Fruit fly (Drosophila melanogaster): ENCODE results near the gene CG32751.

The CG32751 gene

DNA sequence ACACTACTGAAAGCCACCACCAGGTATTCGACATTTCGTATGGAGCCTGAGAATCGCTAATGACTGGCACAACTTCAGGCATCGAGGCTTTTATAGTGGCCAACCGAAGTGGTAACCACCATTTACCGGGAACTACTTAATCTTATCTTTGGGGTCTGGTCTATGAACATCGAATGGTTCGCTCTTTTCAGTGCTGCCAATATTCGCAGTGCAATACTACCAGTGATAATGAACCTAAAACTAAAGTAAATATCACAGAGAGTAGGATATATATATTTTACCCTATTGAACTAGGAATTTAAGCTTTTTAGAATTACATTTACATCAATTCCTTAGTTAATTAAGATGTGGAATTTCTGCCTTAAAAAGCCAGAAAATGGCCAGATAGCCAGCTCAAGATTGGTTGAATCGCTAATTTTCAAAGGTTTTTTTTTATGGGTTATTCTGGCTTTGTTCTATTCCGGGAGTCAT is 4.1 kb upstream of the CG32751 start, which contains the start of gene vanin-like:
TSS of gene vanin-like (minus strand) at position 51 of the 471 bp plus-strand sequence.
- TF ChIP-seq Hr4 (GFP tag; optimal IDR thresholded peaks at IDR 0.05) (no peak), CG8319 (GFP tag; optimal IDR thresholded peaks at IDR 0.05) (no peak), vri (GFP tag; optimal IDR thresholded peaks at IDR 0.05) (no peak), CG15336 (GFP tag; IDR thresholded peaks at IDR 0.05) (no peak), Hr38 (GFP tag; optimal IDR thresholded peaks at IDR 0.05) (no peak), CG11902 (GFP tag; optimal IDR thresholded peaks at IDR 0.05) (no peak), Sox102F (GFP tag; optimal IDR thresholded peaks at IDR 0.05) (no peak), net (GFP tag; optimal IDR thresholded peaks at IDR 0.05) (no peak), fd59A (GFP tag; optimal IDR thresholded peaks at IDR 0.05) (no peak), topi (GFP tag; optimal IDR thresholded peaks at IDR 0.05) (no peak), lz (GFP tag; optimal IDR thresholded peaks at IDR 0.05) (no peak), esn (GFP tag; optimal IDR thresholded peaks at IDR 0.05) (no peak), dsx (GFP tag; optimal IDR thresholded peaks at IDR 0.05; ENCODE audit: poor library complexity, severe bottlenecking) (no peak), CG6276 (GFP tag; optimal IDR thresholded peaks at IDR 0.05) (no peak), CG6854 (GFP tag; optimal IDR thresholded peaks at IDR 0.05) (no peak), dac (GFP tag; optimal IDR thresholded peaks at IDR 0.05) (no peak), acj6 (GFP tag; optimal IDR thresholded peaks at IDR 0.05) (no peak), Gug (GFP tag; IDR thresholded peaks at IDR 0.05) (no peak)

DNA sequence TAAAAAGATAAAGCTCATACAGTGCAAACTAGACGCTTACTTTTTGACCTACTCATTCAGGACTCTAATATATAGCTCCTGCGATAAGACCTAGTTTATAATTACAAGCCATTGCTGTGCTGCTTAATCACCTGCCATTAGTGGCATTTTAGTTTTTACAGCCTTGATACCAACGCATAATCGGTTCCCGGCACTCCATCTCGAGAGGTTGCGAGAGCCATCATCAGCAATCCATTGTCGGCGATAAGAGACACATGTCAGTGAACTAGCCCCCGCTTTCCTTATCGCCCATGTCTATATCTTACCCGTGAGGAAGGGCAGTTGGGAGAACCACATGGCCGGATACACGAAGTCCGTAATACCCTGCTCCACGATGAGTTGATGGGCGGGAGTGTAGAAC is 3.0 kb upstream of the CG32751 start:
- TF ChIP-seq CG10631 (GFP tag; optimal IDR thresholded peaks at IDR 0.05) (no peak), Eip78C (GFP tag) (no peak), CG31627 (GFP tag; optimal IDR thresholded peaks at IDR 0.05) (no peak), Sox14 (GFP tag; optimal IDR thresholded peaks at IDR 0.05) (no peak), CG4318 (GFP tag; optimal IDR thresholded peaks at IDR 0.05) (no peak), acj6 (GFP tag; optimal IDR thresholded peaks at IDR 0.05) (no peak), cyc (GFP tag; optimal IDR thresholded peaks at IDR 0.05) (no peak), CG15336 (GFP tag; IDR thresholded peaks at IDR 0.05) (no peak), salr (GFP tag; optimal IDR thresholded peaks at IDR 0.05) (no peak), Lpt (GFP tag; optimal IDR thresholded peaks at IDR 0.05) (no peak), pdm3 (GFP tag; optimal IDR thresholded peaks at IDR 0.05) (no peak), CG7368 (GFP tag; optimal IDR thresholded peaks at IDR 0.05) (no peak), CG6792 (GFP tag; optimal IDR thresholded peaks at IDR 0.05) (no peak), Eip75B (GFP tag; optimal IDR thresholded peaks at IDR 0.05) (no peak), Ets21C (GFP tag; optimal IDR thresholded peaks at IDR 0.05) (no peak), dac (GFP tag; optimal IDR thresholded peaks at IDR 0.05) (no peak), CG6276 (GFP tag; optimal IDR thresholded peaks at IDR 0.05) (no peak), CG1621 (tag; optimal IDR thresholded peaks at IDR 0.05) (no peak)

DNA sequence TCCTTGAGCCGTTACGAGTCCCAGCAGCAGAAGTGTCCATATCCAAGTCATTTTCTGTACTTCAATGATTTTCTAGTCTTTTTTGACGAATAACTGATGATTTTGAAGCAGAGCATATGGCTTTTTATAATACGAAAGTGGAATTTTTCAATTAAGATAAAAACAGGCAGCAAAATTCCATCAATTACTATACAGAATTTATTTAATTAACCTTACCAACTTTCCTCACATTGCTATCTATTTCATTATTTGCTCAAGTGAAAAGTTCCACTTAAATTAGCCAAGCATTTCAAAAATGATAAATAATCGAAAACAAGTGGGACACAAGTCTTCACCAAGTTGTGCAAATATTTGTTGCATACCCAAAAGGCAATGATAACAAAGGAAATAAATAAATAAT is 1.3 kb upstream of the CG32751 start, which contains the start of gene CG43090:
TSS of gene CG43090 (minus strand) at position 101 of the 400 bp plus-strand sequence.
- no peak for TF ChIP-seq CG6792 (GFP tag; optimal IDR thresholded peaks at IDR 0.05)
- no peak for TF ChIP-seq CG10669 (GFP tag; optimal IDR thresholded peaks at IDR 0.05)
- no peak for TF ChIP-seq lz (GFP tag; optimal IDR thresholded peaks at IDR 0.05)
- no peak for TF ChIP-seq Sox102F (GFP tag; optimal IDR thresholded peaks at IDR 0.05)
- no peak for TF ChIP-seq CG7368 (GFP tag; optimal IDR thresholded peaks at IDR 0.05)
- TF ChIP-seq Eip93F (GFP tag; optimal IDR thresholded peaks at IDR 0.05), result no peak
- no peak for TF ChIP-seq Eip78C (GFP tag)
- no peak for TF ChIP-seq acj6 (GFP tag; optimal IDR thresholded peaks at IDR 0.05)
- no peak for TF ChIP-seq Hr4 (GFP tag; optimal IDR thresholded peaks at IDR 0.05)
- TF ChIP-seq topi (GFP tag; optimal IDR thresholded peaks at IDR 0.05), result no peak
- no peak for TF ChIP-seq Sox14 (GFP tag; optimal IDR thresholded peaks at IDR 0.05)
- TF ChIP-seq CG6163 (GFP tag; IDR thresholded peaks at IDR 0.05), result no peak
- no peak for TF ChIP-seq net (GFP tag; optimal IDR thresholded peaks at IDR 0.05)
- no peak for TF ChIP-seq CG11762 (GFP tag; optimal IDR thresholded peaks at IDR 0.05; ENCODE audit: insufficient read depth)
- TF ChIP-seq dac (GFP tag; optimal IDR thresholded peaks at IDR 0.05), result no peak

DNA sequence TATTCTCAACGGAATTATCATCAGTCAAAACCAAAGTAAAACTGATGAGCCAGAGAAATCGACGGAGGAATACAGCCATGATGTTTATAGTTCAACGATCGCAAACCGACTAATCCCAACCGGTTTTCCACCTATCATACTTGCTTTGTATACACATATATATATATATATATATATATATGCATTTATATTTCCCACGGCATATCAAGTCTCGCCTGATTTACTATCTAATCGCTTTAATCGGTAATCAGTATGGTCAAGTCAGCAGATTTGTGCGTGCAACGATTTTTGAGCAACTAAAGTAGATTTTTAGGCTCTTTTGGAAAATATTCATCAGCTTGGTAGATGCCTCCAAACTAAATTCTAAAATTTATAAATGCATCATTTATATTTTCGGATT is 2.1 kb downstream of the CG32751 start, which contains the start of gene CG32750:
TSS of gene CG32750 (minus strand) at position 101 of the 400 bp plus-strand sequence.
- TF ChIP-seq Met (GFP tag; optimal IDR thresholded peaks at IDR 0.05), result no peak
- TF ChIP-seq fd85E (GFP tag; optimal IDR thresholded peaks at IDR 0.05), result no peak
- no peak for TF ChIP-seq cyc (GFP tag; optimal IDR thresholded peaks at IDR 0.05)
- TF ChIP-seq CG8632 (GFP tag; optimal IDR thresholded peaks at IDR 0.05), result no peak
- no peak for TF ChIP-seq Sox14 (GFP tag; optimal IDR thresholded peaks at IDR 0.05)
- TF ChIP-seq CG34406 (GFP tag; optimal IDR thresholded peaks at IDR 0.05), result no peak
- no peak for TF ChIP-seq CG11294 (GFP tag; IDR thresholded peaks at IDR 0.05)
- no peak for TF ChIP-seq CG9139 (GFP tag; optimal IDR thresholded peaks at IDR 0.05)
- no peak for TF ChIP-seq CG1621 (tag; optimal IDR thresholded peaks at IDR 0.05)
- no peak for TF ChIP-seq Sox102F (GFP tag; optimal IDR thresholded peaks at IDR 0.05)
- TF ChIP-seq CG8119 (GFP tag; IDR thresholded peaks at IDR 0.05), result no peak
- no peak for TF ChIP-seq fkh (GFP tag; optimal IDR thresholded peaks at IDR 0.05)
- TF ChIP-seq svp (GFP tag), result no peak
- no peak for TF ChIP-seq ss (GFP tag; optimal IDR thresholded peaks at IDR 0.05)
- no peak for TF ChIP-seq CG6276 (GFP tag; optimal IDR thresholded peaks at IDR 0.05)
- TF ChIP-seq CG11762 (GFP tag; optimal IDR thresholded peaks at IDR 0.05; ENCODE audit: insufficient read depth), result no peak
- no peak for TF ChIP-seq dsx (GFP tag; optimal IDR thresholded peaks at IDR 0.05; ENCODE audit: poor library complexity, severe bottlenecking)
- TF ChIP-seq fd59A (GFP tag; optimal IDR thresholded peaks at IDR 0.05), result no peak
